Worm (Caenorhabditis elegans) whole organism, young adult: Measurements from ENCODE around the gene F20D1.3.
"Not testable (repeated sequence)": the region's sequence is repeated elsewhere in the genome, so short reads cannot be mapped to it uniquely, and the experiment has no call there.

Source experiments
- C06A6.2 ChIP-seq: fragments of 200-800 bp; sonication (Bioruptor generic); conservative IDR thresholded peaks from 2 replicates; pipeline ENCODE4 v1.3.6; 2022; ENCODE audit warnings: missing genetic modification characterization, missing compliant biosample characterization
- F49E8.2 ChIP-seq: sonication (generic microtip); optimal IDR thresholded peaks from 3 replicates; lab custom pipeline; 2017; ENCODE audit warnings: missing genetic modification characterization, mild to moderate bottlenecking, missing compliant biosample characterization, antibody characterized with exemption, moderate library complexity; ENCODE audit not compliant: insufficient read depth
- K11D2.4 ChIP-seq: fragments of 200-800 bp; sonication (Bioruptor generic); IDR thresholded peaks from 2 replicates; pipeline ENCODE4 v1.3.6; 2022; ENCODE audit warnings: missing genetic modification reagents, missing genetic modification characterization, missing compliant biosample characterization
- T26A5.8 ChIP-seq: sonication (generic microtip); optimal IDR thresholded peaks from 2 replicates; lab custom pipeline; 2016; ENCODE audit warnings: missing genetic modification characterization, missing compliant biosample characterization
- Y56A3A.18 ChIP-seq: fragments of 200-800 bp; sonication (Bioruptor generic); IDR thresholded peaks from 2 replicates; pipeline ENCODE4 v1.3.6; 2022; ENCODE audit warnings: missing genetic modification reagents, missing genetic modification characterization, missing compliant biosample characterization
- Y67H2A.10 ChIP-seq: fragments of 200-800 bp; sonication (Bioruptor generic); conservative IDR thresholded peaks from 2 replicates; pipeline ENCODE4 v1.3.6; 2022; ENCODE audit warnings: missing genetic modification reagents, missing genetic modification characterization, missing compliant biosample characterization
- ama-1 ChIP-seq, 3 experiments: fragments of 150-350 bp in 1 of 3; sonication (generic microtip) in 2 of 3; optimal IDR thresholded peaks; 2 replicates each; lab custom pipeline; 2014 to 2018; ENCODE audit warnings: missing biosample characterization in 2 of 3, missing genetic modification characterization in 2 of 3, missing genetic modification reagents in 2 of 3
- aptf-2 ChIP-seq: fragments of 200-800 bp; sonication (Bioruptor generic); conservative IDR thresholded peaks from 2 replicates; pipeline ENCODE4 v1.3.6; 2022; ENCODE audit warnings: missing genetic modification reagents, missing genetic modification characterization, missing compliant biosample characterization
- aptf-3 ChIP-seq: fragments of 200-800 bp; sonication (Bioruptor generic); IDR thresholded peaks from 2 replicates; pipeline ENCODE4 v1.3.6; 2022; ENCODE audit warnings: missing genetic modification characterization, missing compliant biosample characterization
- attf-5 ChIP-seq: fragments of 200-800 bp; sonication (Bioruptor generic); optimal IDR thresholded peaks from 2 replicates; lab custom pipeline; 2018; ENCODE audit warnings: mild to moderate bottlenecking, missing genetic modification characterization, missing compliant biosample characterization
- cebp-1 ChIP-seq, 2 experiments: fragments of 200-800 bp in 1 of 2; sonication (Bioruptor generic) in 1 of 2; sonication (generic microtip) in 1 of 2; IDR thresholded peaks in 1 of 2; optimal IDR thresholded peaks in 1 of 2; 2 replicates each; pipeline versions ENCODE4 v1.3.6 to Lab custom; 2017 to 2022; ENCODE audit warnings: missing compliant biosample characterization in 2 of 2, missing genetic modification characterization in 2 of 2, mild to moderate bottlenecking in 1 of 2, missing genetic modification reagents in 1 of 2, moderate library complexity in 1 of 2
- ceh-91 ChIP-seq: fragments of 200-800 bp; sonication (Bioruptor generic); IDR thresholded peaks from 2 replicates; pipeline ENCODE4 v1.3.6; 2022; ENCODE audit warnings: missing genetic modification reagents, missing genetic modification characterization, missing compliant biosample characterization
- chd-7 ChIP-seq: sonication (generic microtip); optimal IDR thresholded peaks from 2 replicates; lab custom pipeline; 2016; ENCODE audit warnings: mild to moderate bottlenecking, missing genetic modification characterization, moderate library complexity, missing compliant biosample characterization
- egl-44 ChIP-seq: fragments of 200-800 bp; sonication (Bioruptor generic); IDR thresholded peaks from 2 replicates; pipeline ENCODE4 v1.3.6; 2022; ENCODE audit warnings: missing genetic modification reagents, missing genetic modification characterization, missing compliant biosample characterization
- egrh-3 ChIP-seq: fragments of 200-800 bp; sonication (Bioruptor generic); IDR thresholded peaks from 2 replicates; pipeline ENCODE4 v1.3.6; 2022; ENCODE audit warnings: missing genetic modification reagents, missing genetic modification characterization, missing compliant biosample characterization
- ets-4 ChIP-seq: fragments of 200-800 bp; sonication (Bioruptor generic); optimal IDR thresholded peaks from 2 replicates; lab custom pipeline; 2018; ENCODE audit warnings: mild to moderate bottlenecking, missing genetic modification characterization, missing compliant biosample characterization
- fkh-3 ChIP-seq: sonication (generic microtip); optimal IDR thresholded peaks from 2 replicates; lab custom pipeline; 2016; ENCODE audit warnings: mild to moderate bottlenecking, missing genetic modification characterization, missing compliant biosample characterization
- hmg-20 ChIP-seq: fragments of 200-800 bp; sonication (Bioruptor generic); IDR thresholded peaks from 2 replicates; pipeline ENCODE4 v1.3.6; 2022; ENCODE audit warnings: missing genetic modification reagents, missing genetic modification characterization, missing compliant biosample characterization
- lir-1 ChIP-seq: fragments of 200-800 bp; sonication (Bioruptor generic); conservative IDR thresholded peaks from 2 replicates; pipeline ENCODE4 v1.3.6; 2022; ENCODE audit warnings: missing genetic modification reagents, missing genetic modification characterization, missing compliant biosample characterization
- madf-3 ChIP-seq: fragments of 200-800 bp; sonication (Bioruptor generic); IDR thresholded peaks from 2 replicates; pipeline ENCODE4 v1.3.6; 2022; ENCODE audit warnings: missing genetic modification reagents, missing genetic modification characterization, missing compliant biosample characterization
- mcd-1 ChIP-seq: fragments of 200-800 bp; sonication (Bioruptor generic); IDR thresholded peaks from 2 replicates; pipeline ENCODE4 v1.3.6; 2022; ENCODE audit warnings: missing genetic modification reagents, missing genetic modification characterization, missing compliant biosample characterization
- mxl-1 ChIP-seq: sonication (generic microtip); optimal IDR thresholded peaks from 2 replicates; lab custom pipeline; 2016; ENCODE audit warnings: missing genetic modification characterization, missing compliant biosample characterization
- nfya-1 ChIP-seq: sonication (generic microtip); optimal IDR thresholded peaks from 2 replicates; lab custom pipeline; 2017; ENCODE audit warnings: antibody characterized with exemption, missing compliant biosample characterization, missing genetic modification characterization, borderline replicate concordance; ENCODE audit not compliant: insufficient read depth
- nfya-2 ChIP-seq: fragments of 200-800 bp; sonication (Bioruptor generic); IDR thresholded peaks from 2 replicates; pipeline ENCODE4 v1.3.6; 2022; ENCODE audit warnings: missing genetic modification reagents, missing genetic modification characterization, missing compliant biosample characterization
- rec-8 ChIP-seq, 2 experiments: sonication (generic microtip); optimal IDR thresholded peaks; 2 replicates each; lab custom pipeline; 2016; ENCODE audit warnings: mild to moderate bottlenecking in 2 of 2, missing genetic modification characterization in 2 of 2, missing genetic modification reagents in 2 of 2, missing genotype in 2 of 2, missing biosample characterization in 1 of 2, missing compliant biosample characterization in 1 of 2, moderate library complexity in 1 of 2
- snpc-3.4 ChIP-seq: sonication (generic microtip); optimal IDR thresholded peaks from 2 replicates; lab custom pipeline; 2017; ENCODE audit warnings: missing genetic modification characterization, mild to moderate bottlenecking, missing compliant biosample characterization, antibody characterized with exemption, moderate library complexity, missing genotype, missing genetic modification reagents
- tbp1 ChIP-seq: fragments of 200-800 bp; sonication (Bioruptor generic); optimal IDR thresholded peaks from 2 replicates; lab custom pipeline; 2018; ENCODE audit warnings: mild to moderate bottlenecking, missing genetic modification characterization, missing compliant biosample characterization
- zfh-2 ChIP-seq: fragments of 200-800 bp; sonication (Bioruptor generic); conservative IDR thresholded peaks from 2 replicates; pipeline ENCODE4 v1.3.6; 2022; ENCODE audit warnings: missing genetic modification reagents, missing genetic modification characterization, missing compliant biosample characterization
- ztf-22 ChIP-seq: fragments of 200-800 bp; sonication (Bioruptor generic); optimal IDR thresholded peaks from 2 replicates; lab custom pipeline; 2018; ENCODE audit warnings: mild to moderate bottlenecking, missing genetic modification characterization, moderate library complexity, missing compliant biosample characterization
- ztf-26 ChIP-seq: sonication (generic microtip); optimal IDR thresholded peaks from 2 replicates; lab custom pipeline; 2017; ENCODE audit warnings: missing genetic modification characterization, missing compliant biosample characterization

F20D1.3 gene

DNA sequence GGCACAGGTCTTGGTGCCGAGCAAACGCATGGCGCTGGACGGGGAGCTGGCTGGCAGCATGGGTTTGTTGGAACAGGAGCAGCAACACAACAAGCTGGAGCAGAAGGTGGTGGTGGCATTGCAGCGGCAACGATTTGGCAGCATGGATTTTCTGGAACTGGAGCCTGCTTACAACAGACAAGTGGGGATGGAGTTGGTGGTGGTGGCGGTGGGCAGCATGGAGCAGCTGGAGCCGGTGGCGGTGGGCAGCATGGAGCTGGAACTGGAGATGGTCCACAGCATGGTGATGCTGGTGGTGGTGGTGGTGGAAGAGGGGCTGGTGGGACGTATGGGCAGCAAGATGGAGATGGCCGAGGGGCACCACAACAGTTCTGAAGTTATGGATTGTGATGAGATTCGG is 15.1 kb upstream of the F20D1.3 start:
- TF ChIP-seq mcd-1 (GFP tag; lab: Robert Waterston, UW) (0 out of 2 replicates have a peak, but pooled peaks have one; percentile 12), ama-1 (optimal IDR thresholded peaks at IDR 0.05; lab: Kevin White, UChicago) (no peak), ama-1 (GFP tag; optimal IDR thresholded peaks at IDR 0.05; lab: Kevin White, UChicago) (no peak), egrh-3 (GFP tag; lab: Robert Waterston, UW) (peak; percentile 76), zfh-2 (GFP tag; lab: Robert Waterston, UW) (peak; percentile 90)

DNA sequence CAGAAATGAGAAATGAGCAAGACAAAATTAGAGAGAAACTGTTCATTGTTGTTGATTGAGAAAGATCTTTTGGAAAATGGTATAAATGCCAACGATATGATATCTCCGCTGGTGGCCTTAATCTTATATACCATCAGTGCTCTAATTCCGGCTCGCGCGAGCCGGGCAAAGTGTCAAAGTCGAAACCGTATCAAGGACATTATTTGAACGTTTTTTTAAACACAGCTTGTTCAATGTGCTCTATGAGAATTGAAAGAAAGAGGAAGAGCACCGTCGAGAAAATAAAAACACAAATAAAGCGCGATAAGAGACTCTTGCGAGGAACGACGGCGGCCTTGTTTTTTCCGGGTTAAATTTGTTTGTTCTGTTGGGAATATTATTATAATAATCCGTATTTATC is 14.4 kb upstream of the F20D1.3 start, which contains the start of gene idpp-3:
Gene idpp-3, minus strand, starts transcription at position 101 of the 400 bp plus-strand sequence.
- TF ChIP-seq ceh-91 (GFP tag; lab: Robert Waterston, UW): no peak
- no peak for TF ChIP-seq F49E8.2 (tag; lab: Kevin White, UChicago)
- TF ChIP-seq mxl-1: no peak
- TF ChIP-seq cebp-1 (GFP tag; IDR thresholded peaks at IDR 0.05; lab: Robert Waterston, UW): no peak
- TF ChIP-seq cebp-1 (tag; optimal IDR thresholded peaks at IDR 0.05; lab: Kevin White, UChicago): no peak
- TF ChIP-seq nfya-2 (GFP tag; lab: Robert Waterston, UW): no peak
- TF ChIP-seq nfya-1 (tag; lab: Kevin White, UChicago): no peak
- TF ChIP-seq lir-1: no peak
- no peak for TF ChIP-seq ztf-26 (tag; lab: Kevin White, UChicago)
- no peak for TF ChIP-seq fkh-3
- no peak for TF ChIP-seq aptf-3 (GFP tag; lab: Robert Waterston, UW)
- TF ChIP-seq ama-1 (optimal IDR thresholded peaks at IDR 0.05; lab: Kevin White, UChicago): no peak
- no peak for TF ChIP-seq ama-1 (GFP tag; optimal IDR thresholded peaks at IDR 0.05; lab: Kevin White, UChicago)
- TF ChIP-seq Y56A3A.18 (GFP tag; lab: Robert Waterston, UW): no peak
- TF ChIP-seq ets-4 (GFP tag; lab: Kevin White, UChicago): no peak
- TF ChIP-seq, all 124 proteins: peak for 0

DNA sequence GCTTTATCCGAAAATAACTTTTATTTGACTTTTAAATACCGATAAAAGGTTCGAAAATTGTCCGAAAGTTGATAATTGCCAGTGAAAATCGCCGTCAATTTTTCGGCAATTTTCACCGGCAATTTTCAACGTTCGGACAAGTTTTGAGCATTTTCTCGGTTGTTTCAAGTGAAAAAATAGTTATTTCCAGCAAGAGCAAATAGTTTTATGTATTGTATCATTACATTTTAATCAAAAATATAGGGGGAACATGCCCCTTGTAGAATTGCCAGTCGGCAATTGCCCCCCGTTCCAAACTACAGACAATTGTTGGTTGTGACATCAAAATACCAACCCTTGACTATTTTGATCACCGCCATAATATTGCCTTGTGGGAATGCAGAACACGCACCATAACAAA is 13.5 kb upstream of the F20D1.3 start, which contains the start of gene rgs-10:
Gene rgs-10, plus strand, starts transcription at position 301 of the 400 bp plus-strand sequence.
- TF ChIP-seq aptf-2 (GFP tag; lab: Robert Waterston, UW) (peak; percentile 77; the same call in 1 of the 2 replicates), hmg-20 (GFP tag; lab: Robert Waterston, UW) (no peak)

ce11 chrX:14964253-14964652 is 11.7 kb upstream of the F20D1.3 start, which contains the start of gene rgs-11:
rgs-11 (plus strand) TSS chrX:14964553.
- TF ChIP-seq aptf-2 (GFP tag; lab: Robert Waterston, UW): peak; percentile 66; the same call in 1 of the 2 replicates
- no peak for TF ChIP-seq Y67H2A.10 (GFP tag; lab: Robert Waterston, UW)
- no peak for TF ChIP-seq K11D2.4 (GFP tag; lab: Robert Waterston, UW)

DNA sequence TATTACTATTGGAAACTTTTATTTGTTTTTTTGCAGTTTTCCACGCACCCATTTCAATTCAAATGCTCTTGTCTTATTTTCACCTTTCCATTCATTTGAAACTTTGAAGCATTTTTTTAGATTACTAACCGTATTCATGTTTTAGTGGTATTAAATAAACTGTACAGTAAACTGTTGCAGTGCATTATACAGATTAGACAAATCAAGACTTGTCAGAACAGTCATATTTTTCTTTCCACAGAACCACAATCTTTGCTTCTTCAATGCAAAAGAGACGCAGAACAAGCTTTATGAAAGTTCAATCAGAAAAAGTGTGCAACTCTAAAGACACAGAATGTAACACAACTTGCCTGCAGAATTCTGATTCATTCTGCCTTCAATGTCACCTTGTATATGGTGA is 10.2 kb upstream of the F20D1.3 start, which contains the start of gene F45B8.5:
Gene F45B8.5, plus strand, starts transcription at position 301 of the 400 bp plus-strand sequence.
- no peak for TF ChIP-seq attf-5 (GFP tag; lab: Kevin White, UChicago)
- TF ChIP-seq rec-8 (tag; optimal IDR thresholded peaks at IDR 0.05; lab: Kevin White, UChicago): no peak
- no peak for TF ChIP-seq madf-3 (GFP tag; lab: Robert Waterston, UW)
- no peak for TF ChIP-seq ztf-22 (GFP tag; lab: Kevin White, UChicago)
- no peak for TF ChIP-seq T26A5.8 (tag; lab: Kevin White, UChicago)
- TF ChIP-seq snpc-3.4 (tag; lab: Kevin White, UChicago): no peak
- TF ChIP-seq egl-44 (GFP tag; lab: Robert Waterston, UW): no peak

DNA sequence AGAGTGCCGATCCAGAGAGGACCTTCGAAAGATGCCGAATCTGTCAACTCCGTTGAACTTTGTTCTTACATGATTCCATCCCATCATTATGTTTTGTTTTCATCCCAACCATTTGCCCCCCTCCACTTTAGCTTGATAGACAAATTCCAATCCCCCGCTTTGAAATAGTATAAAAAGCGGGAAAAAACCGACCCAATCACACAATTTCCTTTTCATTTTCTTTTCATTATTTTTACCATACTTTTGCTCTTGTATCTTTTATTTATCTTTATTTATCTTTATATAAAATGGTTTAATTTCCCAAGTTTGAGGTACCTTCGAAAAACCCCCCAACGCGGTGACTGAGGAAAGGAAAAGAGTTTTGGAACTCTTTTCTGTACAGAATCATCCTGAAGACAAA is 9.4 kb upstream of the F20D1.3 start, which contains the start of gene F20D1.22:
Gene F20D1.22, plus strand, starts transcription at position 301 of the 400 bp plus-strand sequence.
- TF ChIP-seq C06A6.2 (GFP tag; lab: Robert Waterston, UW); tbp1 (GFP tag; lab: Kevin White, UChicago); chd-7 (tag; lab: Kevin White, UChicago): not testable (repeated sequence)
- TF ChIP-seq, all 124 proteins: peak for 0; not testable (repeated sequence) for 124
